Worm (Caenorhabditis elegans) whole organism, L4 larva: ENCODE data around the gene unc-71.

ENCODE experiments used
- R02D3.7 ChIP-seq: fragments of 150-350 bp; sonication (generic microtip); optimal IDR thresholded peaks from 3 replicates; lab custom pipeline; 2014; ENCODE audit warnings: missing biosample characterization, missing genetic modification characterization
- T20F7.1 ChIP-seq: fragments of 200-800 bp; sonication (Bioruptor generic); optimal IDR thresholded peaks from 2 replicates; lab custom pipeline; 2018; ENCODE audit warnings: mild to moderate bottlenecking, missing genetic modification characterization, missing compliant biosample characterization
- Y105C5A.15 ChIP-seq: fragments of 200-800 bp; sonication (Bioruptor generic); IDR thresholded peaks from 2 replicates; pipeline ENCODE4 v1.3.6; 2022; ENCODE audit warnings: missing genetic modification characterization, missing compliant biosample characterization
- Y5F2A.4 ChIP-seq: fragments of 200-800 bp; sonication (Bioruptor generic); optimal IDR thresholded peaks from 2 replicates; lab custom pipeline; 2018; ENCODE audit warnings: mild to moderate bottlenecking, missing genetic modification characterization, missing compliant biosample characterization
- ZK546.5 ChIP-seq, 2 experiments: sonication (generic microtip); optimal IDR thresholded peaks; 2 replicates each; lab custom pipeline; 2017; ENCODE audit warnings: missing biosample characterization in 2 of 2, missing genetic modification characterization in 2 of 2
- aly-2 ChIP-seq: sonication (generic microtip); optimal IDR thresholded peaks from 2 replicates; lab custom pipeline; 2018; ENCODE audit warnings: missing biosample characterization, missing genetic modification characterization
- arid-1 ChIP-seq: fragments of 200-800 bp; sonication (Bioruptor generic); conservative IDR thresholded peaks from 2 replicates; pipeline ENCODE4 v1.3.6; 2022; ENCODE audit warnings: missing genetic modification reagents, missing genetic modification characterization, missing compliant biosample characterization
- attf-4 ChIP-seq: sonication (generic microtip); optimal IDR thresholded peaks from 3 replicates; lab custom pipeline; 2017; ENCODE audit warnings: missing biosample characterization, missing genetic modification characterization
- ctbp-1 ChIP-seq: fragments of 200-800 bp; sonication (Bioruptor generic); IDR thresholded peaks from 2 replicates; pipeline ENCODE4 v1.3.6; 2022; ENCODE audit warnings: missing genetic modification reagents, missing genetic modification characterization, missing compliant biosample characterization
- daf-16 ChIP-seq, 3 experiments: sonication (generic microtip); optimal IDR thresholded peaks; 2 replicates each; lab custom pipeline; 2016 to 2017; ENCODE audit warnings: missing genetic modification characterization in 3 of 3, missing genetic modification reagents in 3 of 3, mild to moderate bottlenecking in 2 of 3, missing compliant biosample characterization in 2 of 3, missing biosample characterization in 1 of 3, moderate library complexity in 1 of 3
- daf-8 ChIP-seq: fragments of 200-800 bp; sonication (Bioruptor generic); IDR thresholded peaks from 2 replicates; pipeline ENCODE4 v1.3.6; 2022; ENCODE audit warnings: missing genetic modification characterization, missing compliant biosample characterization
- dmd-6 ChIP-seq: fragments of 200-800 bp; sonication (Bioruptor generic); IDR thresholded peaks from 2 replicates; pipeline ENCODE4 v1.3.6; 2022; ENCODE audit warnings: missing genetic modification reagents, missing genetic modification characterization, missing compliant biosample characterization
- duxl-1 ChIP-seq: sonication (generic microtip); optimal IDR thresholded peaks from 2 replicates; lab custom pipeline; 2016; ENCODE audit warnings: mild to moderate bottlenecking, missing genetic modification characterization, moderate library complexity, missing compliant biosample characterization; ENCODE audit not compliant: poor library complexity
- dve-1 ChIP-seq: sonication (generic microtip); optimal IDR thresholded peaks from 2 replicates; lab custom pipeline; 2017; ENCODE audit warnings: antibody characterized with exemption, mild to moderate bottlenecking, missing genetic modification characterization, missing compliant biosample characterization; ENCODE audit not compliant: insufficient read depth
- egl-43 ChIP-seq: fragments of 200-800 bp; sonication (Bioruptor generic); IDR thresholded peaks from 2 replicates; pipeline ENCODE4 v1.3.6; 2022; ENCODE audit warnings: missing genetic modification reagents, missing genetic modification characterization, missing compliant biosample characterization
- gei-8 ChIP-seq: fragments of 200-800 bp; sonication (Bioruptor generic); optimal IDR thresholded peaks from 2 replicates; lab custom pipeline; 2018; ENCODE audit warnings: mild to moderate bottlenecking, missing genetic modification characterization, missing compliant biosample characterization
- hlh-11 ChIP-seq: fragments of 200-800 bp; sonication (Bioruptor generic); optimal IDR thresholded peaks from 2 replicates; lab custom pipeline; 2018; ENCODE audit warnings: mild to moderate bottlenecking, missing genetic modification characterization, missing compliant biosample characterization
- hlh-30 ChIP-seq: sonication (generic microtip); optimal IDR thresholded peaks from 2 replicates; lab custom pipeline; 2017; ENCODE audit warnings: antibody characterized with exemption, mild to moderate bottlenecking, missing genetic modification characterization, missing compliant biosample characterization; ENCODE audit not compliant: insufficient read depth
- hmg-1.1 ChIP-seq: fragments of 200-800 bp; sonication (Bioruptor generic); IDR thresholded peaks from 2 replicates; pipeline ENCODE4 v1.3.6; 2022; ENCODE audit warnings: missing genetic modification reagents, missing genetic modification characterization, missing compliant biosample characterization
- jun-1 ChIP-seq: fragments of 150-350 bp; optimal IDR thresholded peaks from 2 replicates; lab custom pipeline; 2014; ENCODE audit warnings: missing biosample characterization, missing genetic modification reagents, missing genetic modification characterization
- lsy-2 ChIP-seq, 2 experiments: fragments of 150-350 bp in 1 of 2; sonication (generic microtip) in 1 of 2; optimal IDR thresholded peaks; 2 replicates each; lab custom pipeline; 2014 to 2017; ENCODE audit warnings: missing biosample characterization in 2 of 2, missing genetic modification characterization in 2 of 2
- madf-5 ChIP-seq, 2 experiments: fragments of 200-800 bp; sonication (Bioruptor generic); IDR thresholded peaks; 2 replicates each; pipeline ENCODE4 v1.3.6; 2022; ENCODE audit warnings: missing compliant biosample characterization in 2 of 2, missing genetic modification characterization in 2 of 2
- madf-9 ChIP-seq: fragments of 200-800 bp; sonication (Bioruptor generic); conservative IDR thresholded peaks from 2 replicates; pipeline ENCODE4 v1.3.6; 2022; ENCODE audit warnings: missing genetic modification reagents, missing genetic modification characterization, missing compliant biosample characterization
- mep-1 ChIP-seq: fragments of 150-350 bp; sonication (generic microtip); optimal IDR thresholded peaks from 3 replicates; lab custom pipeline; 2014; ENCODE audit warnings: missing biosample characterization, missing genetic modification characterization
- mes-2 ChIP-seq: sonication (generic microtip); optimal IDR thresholded peaks from 2 replicates; lab custom pipeline; 2016; ENCODE audit warnings: missing genotype, mild to moderate bottlenecking, missing genetic modification characterization, missing compliant biosample characterization; ENCODE audit not compliant: poor library complexity, severe bottlenecking
- mxl-3 ChIP-seq: fragments of 200-800 bp; sonication (Bioruptor generic); optimal IDR thresholded peaks from 2 replicates; lab custom pipeline; 2018; ENCODE audit warnings: mild to moderate bottlenecking, missing genetic modification characterization, missing compliant biosample characterization
- nhr-111 ChIP-seq: fragments of 200-800 bp; sonication (Bioruptor generic); optimal IDR thresholded peaks from 2 replicates; lab custom pipeline; 2018; ENCODE audit warnings: mild to moderate bottlenecking, missing genetic modification characterization, missing compliant biosample characterization
- nhr-25 ChIP-seq: sonication (generic microtip); optimal IDR thresholded peaks from 2 replicates; lab custom pipeline; 2017; ENCODE audit warnings: missing genetic modification characterization, mild to moderate bottlenecking, missing compliant biosample characterization, antibody characterized with exemption, moderate library complexity, borderline replicate concordance; ENCODE audit not compliant: insufficient read depth
- nhr-28 ChIP-seq: fragments of 150-350 bp; optimal IDR thresholded peaks from 2 replicates; lab custom pipeline; 2014; ENCODE audit warnings: missing biosample characterization, missing genetic modification characterization
- nhr-6 ChIP-seq: fragments of 150-350 bp; optimal IDR thresholded peaks from 2 replicates; lab custom pipeline; 2014; ENCODE audit warnings: missing biosample characterization, missing genetic modification characterization
- nhr-77 ChIP-seq: fragments of 150-350 bp; optimal IDR thresholded peaks from 2 replicates; lab custom pipeline; 2014; ENCODE audit warnings: missing biosample characterization, missing genetic modification characterization
- pha-4 ChIP-seq, 2 experiments: fragments of 150-350 bp in 1 of 2; fragments of 200-800 bp in 1 of 2; sonication (Bioruptor generic) in 1 of 2; IDR thresholded peaks in 1 of 2; optimal IDR thresholded peaks in 1 of 2; 2 replicates each; pipeline versions ENCODE4 v1.3.6 to Lab custom; 2014 to 2022; ENCODE audit warnings: missing genetic modification characterization in 2 of 2, missing genetic modification reagents in 2 of 2, missing biosample characterization in 1 of 2, missing compliant biosample characterization in 1 of 2
- php-3 ChIP-seq: fragments of 200-800 bp; sonication (Bioruptor generic); IDR thresholded peaks from 2 replicates; pipeline ENCODE4 v1.3.6; 2022; ENCODE audit warnings: missing genetic modification reagents, missing genetic modification characterization, missing compliant biosample characterization
- set-16 ChIP-seq: fragments of 200-800 bp; sonication (Bioruptor generic); IDR thresholded peaks from 2 replicates; pipeline ENCODE4 v1.3.6; 2022; ENCODE audit warnings: missing genetic modification reagents, missing genetic modification characterization, missing compliant biosample characterization
- skn-1 ChIP-seq: fragments of 150-350 bp; optimal IDR thresholded peaks from 2 replicates; lab custom pipeline; 2014; ENCODE audit warnings: missing biosample characterization, missing genetic modification characterization
- snpc-4 ChIP-seq: fragments of 150-350 bp; optimal IDR thresholded peaks from 2 replicates; lab custom pipeline; 2014; ENCODE audit warnings: missing biosample characterization, missing genetic modification characterization
- spr-3 ChIP-seq: fragments of 200-800 bp; sonication (Bioruptor generic); optimal IDR thresholded peaks from 2 replicates; lab custom pipeline; 2018; ENCODE audit warnings: mild to moderate bottlenecking, missing genetic modification characterization, missing compliant biosample characterization
- tra-1 ChIP-seq: fragments of 200-800 bp; sonication (Bioruptor generic); IDR thresholded peaks from 2 replicates; pipeline ENCODE4 v1.3.6; 2022; ENCODE audit warnings: missing genetic modification reagents, missing genetic modification characterization, missing compliant biosample characterization
- unc-62 ChIP-seq, 3 experiments: fragments of 150-350 bp in 1 of 3; sonication (generic microtip); optimal IDR thresholded peaks in 2 of 3; peaks in 1 of 3; 1 replicate in 1 of 3; 2 replicates in 2 of 3; lab custom pipeline; 2014 to 2017; ENCODE audit warnings: missing biosample characterization in 3 of 3, missing genetic modification characterization in 3 of 3, missing genetic modification reagents in 3 of 3, missing genotype in 1 of 3
- zfp-2 ChIP-seq: sonication (generic microtip); optimal IDR thresholded peaks from 2 replicates; lab custom pipeline; 2016; ENCODE audit warnings: mild to moderate bottlenecking, missing genetic modification characterization, missing compliant biosample characterization
- zfp-3 ChIP-seq: fragments of 200-800 bp; sonication (Bioruptor generic); conservative IDR thresholded peaks from 2 replicates; pipeline ENCODE4 v1.3.6; 2022; ENCODE audit warnings: missing genetic modification reagents, missing genetic modification characterization, missing compliant biosample characterization
- ztf-7 ChIP-seq: fragments of 150-350 bp; optimal IDR thresholded peaks from 2 replicates; lab custom pipeline; 2014; ENCODE audit warnings: missing biosample characterization, missing genetic modification characterization

The unc-71 gene

DNA sequence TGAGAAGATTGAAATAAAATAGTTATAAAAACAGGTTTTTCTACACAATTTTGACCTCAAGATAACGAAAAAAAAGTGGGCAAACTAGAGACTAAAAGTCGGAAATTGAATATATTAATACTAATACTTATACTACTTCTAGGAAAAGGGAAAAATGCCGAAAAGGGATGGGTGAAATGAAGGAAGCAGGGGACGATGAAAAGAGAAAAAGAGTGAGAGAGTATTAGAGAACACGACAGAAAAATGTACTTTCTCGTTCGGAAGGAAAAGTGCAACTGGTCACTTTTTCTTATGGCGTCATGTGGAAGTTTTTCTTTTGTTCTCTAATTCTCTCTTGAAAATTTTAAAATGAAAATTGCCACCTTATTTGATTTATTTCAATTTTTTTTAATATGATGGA is 50.2 kb downstream of the unc-71 start (continued):
- TF ChIP-seq jun-1 (tag; lab: Kevin White, UChicago) (no peak), snpc-4 (no peak), egl-43 (no peak), nhr-77 (tag; lab: Kevin White, UChicago) (peak; percentile 63), unc-62 (GFP tag; optimal IDR thresholded peaks at IDR 0.05 in 1 of 2; lab: Kevin White, UChicago) (peak in 1 of 2 experiments; percentile 58), unc-62 (tag; optimal IDR thresholded peaks at IDR 0.05; lab: Kevin White, UChicago) (no peak), duxl-1 (tag; lab: Kevin White, UChicago) (no peak), ZK546.5 (tag; optimal IDR thresholded peaks at IDR 0.05; lab: Kevin White, UChicago) (no peak), spr-3 (GFP tag; lab: Kevin White, UChicago) (no peak), nhr-6 (tag; lab: Kevin White, UChicago) (no peak), aly-2 (tag; lab: Kevin White, UChicago) (no peak), set-16 (GFP tag; lab: Robert Waterston, UW) (no peak), daf-8 (GFP tag; lab: Robert Waterston, UW) (no peak), dve-1 (tag; lab: Kevin White, UChicago) (peak; percentile 71), madf-9 (GFP tag; lab: Robert Waterston, UW) (no peak), dmd-6 (GFP tag; lab: Robert Waterston, UW) (peak; percentile 83), nhr-111 (GFP tag; lab: Kevin White, UChicago) (no peak), arid-1 (GFP tag; lab: Robert Waterston, UW) (no peak), gei-8 (GFP tag; lab: Kevin White, UChicago) (no peak), skn-1 (tag; lab: Kevin White, UChicago) (no peak), Y5F2A.4 (GFP tag; lab: Kevin White, UChicago) (no peak)

- TF ChIP-seq Y105C5A.15 (no peak), madf-9 (GFP tag; lab: Robert Waterston, UW) (no peak), mep-1 (tag; lab: Kevin White, UChicago) (no peak), mes-2 (tag; lab: Kevin White, UChicago) (no peak), ztf-7 (tag; lab: Kevin White, UChicago) (no peak), attf-4 (tag; lab: Kevin White, UChicago) (no peak), hlh-11 (tag; lab: Kevin White, UChicago) (no peak)
Observed at ce11 chrIII:12840204-12840603, 51.3 kb downstream of the unc-71 start.

ce11 chrIII:12838913-12839366 is 52.6 kb downstream of the unc-71 start, which contains the start of gene Y37D8A.4:
Gene Y37D8A.4 (minus strand): TSS chrIII:12838963.
- TF ChIP-seq hlh-30 (tag; lab: Kevin White, UChicago) (peak; percentile 86), T20F7.1 (GFP tag; lab: Kevin White, UChicago) (peak; percentile 24), mes-2 (tag; lab: Kevin White, UChicago) (peak; percentile 29), ZK546.5 (tag; optimal IDR thresholded peaks at IDR 0.05; lab: Kevin White, UChicago) (no peak), daf-16 (GFP tag; optimal IDR thresholded peaks at IDR 0.05; lab: Kevin White, UChicago) (no peak), daf-16 (tag; optimal IDR thresholded peaks at IDR 0.05; lab: Kevin White, UChicago) (peak; percentile 45), zfp-2 (no peak), mep-1 (tag; lab: Kevin White, UChicago) (peak; percentile 47), nhr-77 (tag; lab: Kevin White, UChicago) (peak; percentile 68), nhr-25 (tag; lab: Kevin White, UChicago) (no peak), dmd-6 (GFP tag; lab: Robert Waterston, UW) (peak; percentile 87), hmg-1.1 (peak; percentile 39; the same call in 1 of the 2 replicates), mxl-3 (GFP tag; lab: Kevin White, UChicago) (peak; percentile 98), php-3 (no peak), zfp-3 (GFP tag; lab: Robert Waterston, UW) (no peak), hlh-11 (tag; lab: Kevin White, UChicago) (peak; percentile 91), skn-1 (tag; lab: Kevin White, UChicago) (no peak), ctbp-1 (GFP tag; lab: Robert Waterston, UW) (no peak), aly-2 (tag; lab: Kevin White, UChicago) (no peak), pha-4 (GFP tag; IDR thresholded peaks at IDR 0.05; lab: Robert Waterston, UW) (peak; percentile 49; the same call in 1 of the 2 replicates), pha-4 (tag; optimal IDR thresholded peaks at IDR 0.05; lab: Kevin White, UChicago) (no peak), set-16 (GFP tag; lab: Robert Waterston, UW) (peak; percentile 45; the same call in 1 of the 2 replicates), madf-5 (GFP tag; IDR thresholded peaks at IDR 0.05; lab: Robert Waterston, UW) (no peak), nhr-6 (tag; lab: Kevin White, UChicago) (no peak), lsy-2 (tag; optimal IDR thresholded peaks at IDR 0.05; lab: Kevin White, UChicago) (peak in 1 of 2 experiments; percentile 32), nhr-28 (tag; lab: Kevin White, UChicago) (peak; percentile 75), tra-1 (0 out of 2 replicates have a peak, but pooled peaks have one; percentile 21), R02D3.7 (tag; lab: Kevin White, UChicago) (no peak)
